Worm (Caenorhabditis elegans) whole organism, young adult: ENCODE data around the gene frpr-3.

Experiments
- B0019.2 ChIP-seq: fragments of 200-800 bp; sonication (Bioruptor generic); conservative IDR thresholded peaks from 2 replicates; pipeline ENCODE4 v1.3.6; 2022; ENCODE audit warnings: missing genetic modification reagents, missing genetic modification characterization, missing compliant biosample characterization
- B0261.1 ChIP-seq: sonication (generic microtip); optimal IDR thresholded peaks from 2 replicates; lab custom pipeline; 2016; ENCODE audit warnings: mild to moderate bottlenecking, missing genetic modification characterization, moderate library complexity, missing compliant biosample characterization
- B0336.3 ChIP-seq: fragments of 200-800 bp; sonication (Bioruptor generic); IDR thresholded peaks from 2 replicates; pipeline ENCODE4 v1.3.6; 2022; ENCODE audit warnings: missing genetic modification characterization, missing compliant biosample characterization
- C17E4.6 ChIP-seq: fragments of 200-800 bp; sonication (Bioruptor generic); IDR thresholded peaks from 2 replicates; pipeline ENCODE4 v1.3.6; 2022; ENCODE audit warnings: missing genetic modification reagents, missing genetic modification characterization, missing compliant biosample characterization
- D2030.7 ChIP-seq: fragments of 200-800 bp; sonication (Bioruptor generic); IDR thresholded peaks from 2 replicates; pipeline ENCODE4 v1.3.6; 2022; ENCODE audit warnings: missing genetic modification reagents, missing genetic modification characterization, missing compliant biosample characterization
- F10E7.11 ChIP-seq: sonication (generic microtip); optimal IDR thresholded peaks from 2 replicates; lab custom pipeline; 2017; ENCODE audit warnings: mild to moderate bottlenecking, missing genetic modification characterization, moderate library complexity, missing compliant biosample characterization
- F23B12.7 ChIP-seq: sonication (generic microtip); optimal IDR thresholded peaks from 2 replicates; lab custom pipeline; 2017; ENCODE audit warnings: missing genetic modification characterization, mild to moderate bottlenecking, missing compliant biosample characterization, antibody characterized with exemption, moderate library complexity; ENCODE audit not compliant: insufficient read depth
- F33H1.4 ChIP-seq: fragments of 200-800 bp; sonication (Bioruptor generic); IDR thresholded peaks from 2 replicates; pipeline ENCODE4 v1.3.6; 2022; ENCODE audit warnings: missing genetic modification reagents, missing genetic modification characterization, missing compliant biosample characterization
- F37B4.10 ChIP-seq: fragments of 200-800 bp; sonication (Bioruptor generic); IDR thresholded peaks from 2 replicates; pipeline ENCODE4 v1.3.6; 2022; ENCODE audit warnings: missing genetic modification characterization, missing compliant biosample characterization
- K12H6.12 ChIP-seq: fragments of 200-800 bp; sonication (Bioruptor generic); optimal IDR thresholded peaks from 2 replicates; lab custom pipeline; 2018; ENCODE audit warnings: mild to moderate bottlenecking, missing genetic modification characterization, missing compliant biosample characterization
- T07F8.4 ChIP-seq: sonication (generic microtip); optimal IDR thresholded peaks from 2 replicates; lab custom pipeline; 2016; ENCODE audit warnings: mild to moderate bottlenecking, missing genetic modification characterization, moderate library complexity, missing compliant biosample characterization
- T26A5.8 ChIP-seq: sonication (generic microtip); optimal IDR thresholded peaks from 2 replicates; lab custom pipeline; 2016; ENCODE audit warnings: missing genetic modification characterization, missing compliant biosample characterization
- Y53F4B.3 ChIP-seq: fragments of 200-800 bp; sonication (Bioruptor generic); IDR thresholded peaks from 2 replicates; pipeline ENCODE4 v1.3.6; 2022; ENCODE audit warnings: missing genetic modification reagents, missing genetic modification characterization, missing compliant biosample characterization
- Y56A3A.18 ChIP-seq: fragments of 200-800 bp; sonication (Bioruptor generic); IDR thresholded peaks from 2 replicates; pipeline ENCODE4 v1.3.6; 2022; ENCODE audit warnings: missing genetic modification reagents, missing genetic modification characterization, missing compliant biosample characterization
- ZK185.1 ChIP-seq: sonication (generic microtip); optimal IDR thresholded peaks from 2 replicates; lab custom pipeline; 2016; ENCODE audit warnings: mild to moderate bottlenecking, missing genetic modification characterization, missing compliant biosample characterization; ENCODE audit not compliant: poor library complexity, severe bottlenecking
- ama-1 ChIP-seq, 3 experiments: fragments of 150-350 bp in 1 of 3; sonication (generic microtip) in 2 of 3; optimal IDR thresholded peaks; 2 replicates each; lab custom pipeline; 2014 to 2018; ENCODE audit warnings: missing biosample characterization in 2 of 3, missing genetic modification characterization in 2 of 3, missing genetic modification reagents in 2 of 3
- atf-7 ChIP-seq: sonication (generic microtip); optimal IDR thresholded peaks from 2 replicates; lab custom pipeline; 2017; ENCODE audit warnings: mild to moderate bottlenecking, missing genetic modification characterization, missing compliant biosample characterization
- attf-5 ChIP-seq: fragments of 200-800 bp; sonication (Bioruptor generic); optimal IDR thresholded peaks from 2 replicates; lab custom pipeline; 2018; ENCODE audit warnings: mild to moderate bottlenecking, missing genetic modification characterization, missing compliant biosample characterization
- bed-1 ChIP-seq: fragments of 200-800 bp; sonication (Bioruptor generic); IDR thresholded peaks from 2 replicates; pipeline ENCODE4 v1.3.6; 2022; ENCODE audit warnings: missing genetic modification reagents, missing genetic modification characterization, missing compliant biosample characterization
- ceh-27 ChIP-seq: fragments of 200-800 bp; sonication (Bioruptor generic); optimal IDR thresholded peaks from 2 replicates; lab custom pipeline; 2018; ENCODE audit warnings: mild to moderate bottlenecking, missing genetic modification characterization, moderate library complexity, missing compliant biosample characterization
- ceh-91 ChIP-seq: fragments of 200-800 bp; sonication (Bioruptor generic); IDR thresholded peaks from 2 replicates; pipeline ENCODE4 v1.3.6; 2022; ENCODE audit warnings: missing genetic modification reagents, missing genetic modification characterization, missing compliant biosample characterization
- dpff-1 ChIP-seq: sonication (generic microtip); optimal IDR thresholded peaks from 2 replicates; lab custom pipeline; 2017; ENCODE audit warnings: mild to moderate bottlenecking, missing genetic modification characterization, missing compliant biosample characterization
- dpl-1 ChIP-seq: fragments of 150-350 bp; optimal IDR thresholded peaks from 2 replicates; lab custom pipeline; 2014; ENCODE audit warnings: missing biosample characterization, missing genetic modification reagents, missing genetic modification characterization
- egl-44 ChIP-seq: fragments of 200-800 bp; sonication (Bioruptor generic); IDR thresholded peaks from 2 replicates; pipeline ENCODE4 v1.3.6; 2022; ENCODE audit warnings: missing genetic modification reagents, missing genetic modification characterization, missing compliant biosample characterization
- ekl-4 ChIP-seq: fragments of 200-800 bp; sonication (Bioruptor generic); IDR thresholded peaks from 2 replicates; pipeline ENCODE4 v1.3.6; 2022; ENCODE audit warnings: missing genetic modification reagents, missing genetic modification characterization, missing compliant biosample characterization
- hlh-12 ChIP-seq: sonication (generic microtip); optimal IDR thresholded peaks from 2 replicates; lab custom pipeline; 2016; ENCODE audit warnings: missing genetic modification characterization, missing compliant biosample characterization
- hmg-20 ChIP-seq: fragments of 200-800 bp; sonication (Bioruptor generic); IDR thresholded peaks from 2 replicates; pipeline ENCODE4 v1.3.6; 2022; ENCODE audit warnings: missing genetic modification reagents, missing genetic modification characterization, missing compliant biosample characterization
- hrde-1 ChIP-seq: sonication (generic microtip); optimal IDR thresholded peaks from 2 replicates; lab custom pipeline; 2016; ENCODE audit warnings: missing genetic modification characterization, mild to moderate bottlenecking, missing compliant biosample characterization, moderate library complexity, missing genotype, missing genetic modification reagents, borderline replicate concordance
- let-526 ChIP-seq: fragments of 200-800 bp; sonication (Bioruptor generic); IDR thresholded peaks from 2 replicates; pipeline ENCODE4 v1.3.6; 2022; ENCODE audit warnings: missing genetic modification reagents, missing genetic modification characterization, missing compliant biosample characterization
- lin-35 ChIP-seq, 3 experiments: fragments of 150-350 bp in 2 of 3; sonication (generic microtip) in 1 of 3; optimal IDR thresholded peaks; 2 replicates each; lab custom pipeline; 2014 to 2018; ENCODE audit warnings: missing biosample characterization in 3 of 3, missing genetic modification characterization in 3 of 3, missing genetic modification reagents in 3 of 3
- lsl-1 ChIP-seq: fragments of 200-800 bp; sonication (Bioruptor generic); optimal IDR thresholded peaks from 2 replicates; lab custom pipeline; 2018; ENCODE audit warnings: mild to moderate bottlenecking, missing genetic modification characterization, moderate library complexity, missing compliant biosample characterization
- lsy-27 ChIP-seq: sonication (generic microtip); optimal IDR thresholded peaks from 2 replicates; lab custom pipeline; 2017; ENCODE audit warnings: missing genetic modification characterization, mild to moderate bottlenecking, missing compliant biosample characterization, antibody characterized with exemption, missing genotype, borderline replicate concordance; ENCODE audit not compliant: insufficient read depth
- madf-10 ChIP-seq: sonication (generic microtip); optimal IDR thresholded peaks from 2 replicates; lab custom pipeline; 2016; ENCODE audit warnings: mild to moderate bottlenecking, missing genetic modification characterization, missing compliant biosample characterization
- madf-3 ChIP-seq: fragments of 200-800 bp; sonication (Bioruptor generic); IDR thresholded peaks from 2 replicates; pipeline ENCODE4 v1.3.6; 2022; ENCODE audit warnings: missing genetic modification reagents, missing genetic modification characterization, missing compliant biosample characterization
- mxl-1 ChIP-seq: sonication (generic microtip); optimal IDR thresholded peaks from 2 replicates; lab custom pipeline; 2016; ENCODE audit warnings: missing genetic modification characterization, missing compliant biosample characterization
- nfya-2 ChIP-seq: fragments of 200-800 bp; sonication (Bioruptor generic); IDR thresholded peaks from 2 replicates; pipeline ENCODE4 v1.3.6; 2022; ENCODE audit warnings: missing genetic modification reagents, missing genetic modification characterization, missing compliant biosample characterization
- nhr-120 ChIP-seq: fragments of 200-800 bp; sonication (Bioruptor generic); IDR thresholded peaks from 2 replicates; pipeline ENCODE4 v1.3.6; 2022; ENCODE audit warnings: missing genetic modification characterization, missing compliant biosample characterization
- nhr-179 ChIP-seq: sonication (generic microtip); optimal IDR thresholded peaks from 2 replicates; lab custom pipeline; 2016; ENCODE audit warnings: mild to moderate bottlenecking, missing genetic modification characterization, missing compliant biosample characterization
- pbrm-1 ChIP-seq: fragments of 200-800 bp; sonication (Bioruptor generic); IDR thresholded peaks from 2 replicates; pipeline ENCODE4 v1.3.6; 2022; ENCODE audit warnings: missing genetic modification reagents, missing genetic modification characterization, missing compliant biosample characterization
- rec-8 ChIP-seq, 2 experiments: sonication (generic microtip); optimal IDR thresholded peaks; 2 replicates each; lab custom pipeline; 2016; ENCODE audit warnings: mild to moderate bottlenecking in 2 of 2, missing genetic modification characterization in 2 of 2, missing genetic modification reagents in 2 of 2, missing genotype in 2 of 2, missing biosample characterization in 1 of 2, missing compliant biosample characterization in 1 of 2, moderate library complexity in 1 of 2
- repo-1 ChIP-seq: sonication (generic microtip); optimal IDR thresholded peaks from 2 replicates; lab custom pipeline; 2017; ENCODE audit warnings: mild to moderate bottlenecking, missing genetic modification characterization, missing compliant biosample characterization
- sdz-38 ChIP-seq: sonication (generic microtip); optimal IDR thresholded peaks from 2 replicates; lab custom pipeline; 2016; ENCODE audit warnings: missing genotype, missing genetic modification characterization, missing compliant biosample characterization
- unc-130 ChIP-seq: sonication (generic microtip); optimal IDR thresholded peaks from 2 replicates; lab custom pipeline; 2016; ENCODE audit warnings: missing genetic modification reagents, missing genetic modification characterization, missing compliant biosample characterization
- unc-62 ChIP-seq: fragments of 150-350 bp; optimal IDR thresholded peaks from 2 replicates; lab custom pipeline; 2014; ENCODE audit warnings: missing biosample characterization, missing genetic modification reagents, missing genetic modification characterization
- zfh-2 ChIP-seq: fragments of 200-800 bp; sonication (Bioruptor generic); conservative IDR thresholded peaks from 2 replicates; pipeline ENCODE4 v1.3.6; 2022; ENCODE audit warnings: missing genetic modification reagents, missing genetic modification characterization, missing compliant biosample characterization
- ztf-22 ChIP-seq: fragments of 200-800 bp; sonication (Bioruptor generic); optimal IDR thresholded peaks from 2 replicates; lab custom pipeline; 2018; ENCODE audit warnings: mild to moderate bottlenecking, missing genetic modification characterization, moderate library complexity, missing compliant biosample characterization
- ztf-25 ChIP-seq: fragments of 200-800 bp; sonication (Bioruptor generic); IDR thresholded peaks from 2 replicates; pipeline ENCODE4 v1.3.6; 2022; ENCODE audit warnings: missing genetic modification reagents, missing genetic modification characterization, missing compliant biosample characterization
- ztf-26 ChIP-seq: sonication (generic microtip); optimal IDR thresholded peaks from 2 replicates; lab custom pipeline; 2017; ENCODE audit warnings: missing genetic modification characterization, missing compliant biosample characterization
- ztf-3 ChIP-seq: fragments of 200-800 bp; sonication (Bioruptor generic); optimal IDR thresholded peaks from 2 replicates; lab custom pipeline; 2018; ENCODE audit warnings: mild to moderate bottlenecking, missing genetic modification characterization, missing compliant biosample characterization

Gene frpr-3

ce11 chrV:7730488-7730887 lies 40.6 kb upstream of the frpr-3 start (continued):
- no peak for TF ChIP-seq dpl-1 (GFP tag; lab: Kevin White, UChicago)
- TF ChIP-seq dpff-1 (tag; lab: Kevin White, UChicago), result no peak
- TF ChIP-seq pbrm-1 (GFP tag; lab: Robert Waterston, UW), result no peak
- no peak for TF ChIP-seq ama-1 (optimal IDR thresholded peaks at IDR 0.05; lab: Kevin White, UChicago)
- TF ChIP-seq ama-1 (GFP tag; optimal IDR thresholded peaks at IDR 0.05; lab: Kevin White, UChicago), result peak in 1 of 2 experiments; percentile 50
- no peak for TF ChIP-seq T07F8.4 (tag; lab: Kevin White, UChicago)
- TF ChIP-seq ztf-22, result no peak
- TF ChIP-seq egl-44, result no peak
- no peak for TF ChIP-seq T26A5.8 (tag; lab: Kevin White, UChicago)
- peak; percentile 5 for TF ChIP-seq F23B12.7
- no peak for TF ChIP-seq ztf-3 (GFP tag; lab: Kevin White, UChicago)
- no peak for TF ChIP-seq lsy-27 (tag; lab: Kevin White, UChicago)
- TF ChIP-seq nfya-2 (GFP tag; lab: Robert Waterston, UW), result no peak
- no peak for TF ChIP-seq C17E4.6
- TF ChIP-seq D2030.7 (GFP tag; lab: Robert Waterston, UW), result peak; percentile 46; the same call in 1 of the 2 replicates
- TF ChIP-seq ceh-91, result no peak
- TF ChIP-seq nhr-179 (tag; lab: Kevin White, UChicago), result no peak
- TF ChIP-seq attf-5 (GFP tag; lab: Kevin White, UChicago), result no peak
- peak; percentile 0 for TF ChIP-seq madf-10
- TF ChIP-seq K12H6.12 (tag; lab: Kevin White, UChicago), result peak; percentile 49
- no peak for TF ChIP-seq F37B4.10
- TF ChIP-seq madf-3 (GFP tag; lab: Robert Waterston, UW), result no peak
- TF ChIP-seq hmg-20, result no peak
- no peak for TF ChIP-seq hlh-12 (tag; lab: Kevin White, UChicago)
- no peak for TF ChIP-seq ZK185.1 (tag; lab: Kevin White, UChicago)
- TF ChIP-seq ztf-25 (GFP tag; lab: Robert Waterston, UW), result no peak
- TF ChIP-seq B0019.2, result no peak
- TF ChIP-seq ceh-27 (GFP tag; lab: Kevin White, UChicago), result peak; percentile 22
- TF ChIP-seq sdz-38 (tag; lab: Kevin White, UChicago), result no peak
- TF ChIP-seq unc-130 (GFP tag; lab: Kevin White, UChicago), result no peak
- no peak for TF ChIP-seq ekl-4 (GFP tag; lab: Robert Waterston, UW)
- TF ChIP-seq lin-35 (GFP tag; optimal IDR thresholded peaks at IDR 0.05; lab: Kevin White, UChicago), result no peak
- no peak for TF ChIP-seq atf-7 (tag; lab: Kevin White, UChicago)
- no peak for TF ChIP-seq rec-8 (tag; optimal IDR thresholded peaks at IDR 0.05; lab: Kevin White, UChicago)
- no peak for TF ChIP-seq repo-1 (tag; lab: Kevin White, UChicago)
- no peak for TF ChIP-seq let-526 (GFP tag; lab: Robert Waterston, UW)
- 0 out of 2 replicates have a peak, but pooled peaks have one; percentile 18 for TF ChIP-seq B0336.3
- TF ChIP-seq B0261.1 (tag; lab: Kevin White, UChicago), result peak; percentile 76
- TF ChIP-seq hrde-1 (tag; lab: Kevin White, UChicago), result no peak
- no peak for TF ChIP-seq F10E7.11 (tag; lab: Kevin White, UChicago)
- no peak for TF ChIP-seq Y53F4B.3
- no peak for TF ChIP-seq bed-1 (GFP tag; lab: Robert Waterston, UW)
- no peak for TF ChIP-seq unc-62
- TF ChIP-seq zfh-2, result no peak
- TF ChIP-seq mxl-1, result no peak
- TF ChIP-seq nhr-120 (GFP tag; lab: Robert Waterston, UW), result no peak
- TF ChIP-seq lsl-1 (GFP tag; lab: Kevin White, UChicago), result peak; percentile 12
- TF ChIP-seq F33H1.4, result peak; percentile 8; the same call in 1 of the 2 replicates
- no peak for TF ChIP-seq ztf-26 (tag; lab: Kevin White, UChicago)
- no peak for TF ChIP-seq Y56A3A.18 (GFP tag; lab: Robert Waterston, UW)
